Worm (Caenorhabditis elegans) whole organism, L4 larva: Measurements from ENCODE around the gene Y50D7A.1.

Source experiments
- F44E2.7 ChIP-seq: fragments of 200-800 bp; sonication (Bioruptor generic); IDR thresholded peaks from 2 replicates; pipeline ENCODE4 v2.1.2; 2022; ENCODE audit warnings: missing genetic modification characterization, missing compliant biosample characterization
- R02D3.7 ChIP-seq: fragments of 150-350 bp; sonication (generic microtip); optimal IDR thresholded peaks from 3 replicates; lab custom pipeline; 2014; ENCODE audit warnings: missing biosample characterization, missing genetic modification characterization
- T20F7.1 ChIP-seq: fragments of 200-800 bp; sonication (Bioruptor generic); optimal IDR thresholded peaks from 2 replicates; lab custom pipeline; 2018; ENCODE audit warnings: mild to moderate bottlenecking, missing genetic modification characterization, missing compliant biosample characterization
- ZK337.2 ChIP-seq: fragments of 200-800 bp; sonication (Bioruptor generic); IDR thresholded peaks from 2 replicates; pipeline ENCODE4 v1.3.6; 2022; ENCODE audit warnings: missing genetic modification reagents, missing genetic modification characterization, missing compliant biosample characterization
- aha-1 ChIP-seq: fragments of 150-350 bp; peaks from one replicate; lab custom pipeline; 2014; ENCODE audit warnings: missing biosample characterization, missing genetic modification characterization
- aly-2 ChIP-seq: sonication (generic microtip); optimal IDR thresholded peaks from 2 replicates; lab custom pipeline; 2018; ENCODE audit warnings: missing biosample characterization, missing genetic modification characterization
- attf-4 ChIP-seq: sonication (generic microtip); optimal IDR thresholded peaks from 3 replicates; lab custom pipeline; 2017; ENCODE audit warnings: missing biosample characterization, missing genetic modification characterization
- ceh-28 ChIP-seq: fragments of 150-350 bp; optimal IDR thresholded peaks from 2 replicates; lab custom pipeline; 2014; ENCODE audit warnings: missing biosample characterization, missing genetic modification reagents, missing genetic modification characterization
- ceh-62 ChIP-seq: sonication (generic microtip); optimal IDR thresholded peaks from 2 replicates; lab custom pipeline; 2017; ENCODE audit warnings: missing biosample characterization, missing genetic modification characterization
- ces-1 ChIP-seq: fragments of 150-350 bp; sonication (generic microtip); optimal IDR thresholded peaks from 4 replicates; lab custom pipeline; 2014; ENCODE audit warnings: missing biosample characterization, missing genetic modification reagents, missing genetic modification characterization
- cey-2 ChIP-seq: sonication (generic microtip); optimal IDR thresholded peaks from 3 replicates; lab custom pipeline; 2017; ENCODE audit warnings: missing genetic modification characterization, mild to moderate bottlenecking, missing compliant biosample characterization, antibody characterized with exemption, borderline replicate concordance; ENCODE audit not compliant: insufficient read depth
- daf-12 ChIP-seq: fragments of 150-350 bp; optimal IDR thresholded peaks from 2 replicates; lab custom pipeline; 2014; ENCODE audit warnings: missing biosample characterization, missing genetic modification reagents, missing genetic modification characterization
- dmd-6 ChIP-seq: fragments of 200-800 bp; sonication (Bioruptor generic); IDR thresholded peaks from 2 replicates; pipeline ENCODE4 v1.3.6; 2022; ENCODE audit warnings: missing genetic modification reagents, missing genetic modification characterization, missing compliant biosample characterization
- dmd-8 ChIP-seq: fragments of 200-800 bp; sonication (Bioruptor generic); IDR thresholded peaks from 2 replicates; pipeline ENCODE4 v1.3.6; 2022; ENCODE audit warnings: missing genetic modification characterization, missing compliant biosample characterization
- dpl-1 ChIP-seq: fragments of 150-350 bp; optimal IDR thresholded peaks from 2 replicates; lab custom pipeline; 2014; ENCODE audit warnings: missing biosample characterization, missing genetic modification reagents, missing genetic modification characterization
- egl-43 ChIP-seq: fragments of 200-800 bp; sonication (Bioruptor generic); IDR thresholded peaks from 2 replicates; pipeline ENCODE4 v1.3.6; 2022; ENCODE audit warnings: missing genetic modification reagents, missing genetic modification characterization, missing compliant biosample characterization
- fkh-10 ChIP-seq: fragments of 150-350 bp; optimal IDR thresholded peaks from 2 replicates; lab custom pipeline; 2014; ENCODE audit warnings: missing biosample characterization, missing genetic modification reagents, missing genetic modification characterization
- fos-1 ChIP-seq: fragments of 150-350 bp; optimal IDR thresholded peaks from 2 replicates; lab custom pipeline; 2014; ENCODE audit warnings: missing biosample characterization, missing genetic modification characterization
- hmg-1.1 ChIP-seq: fragments of 200-800 bp; sonication (Bioruptor generic); IDR thresholded peaks from 2 replicates; pipeline ENCODE4 v1.3.6; 2022; ENCODE audit warnings: missing genetic modification reagents, missing genetic modification characterization, missing compliant biosample characterization
- jun-1 ChIP-seq: fragments of 150-350 bp; optimal IDR thresholded peaks from 2 replicates; lab custom pipeline; 2014; ENCODE audit warnings: missing biosample characterization, missing genetic modification reagents, missing genetic modification characterization
- lim-7 ChIP-seq: fragments of 200-800 bp; sonication (Bioruptor generic); IDR thresholded peaks from 2 replicates; pipeline ENCODE4 v1.3.6; 2022; ENCODE audit warnings: missing genetic modification characterization, missing compliant biosample characterization
- lin-13 ChIP-seq: fragments of 150-350 bp; optimal IDR thresholded peaks from 2 replicates; lab custom pipeline; 2014; ENCODE audit warnings: missing biosample characterization, missing genetic modification reagents, missing genetic modification characterization
- lin-29 ChIP-seq: fragments of 200-800 bp; sonication (Bioruptor generic); IDR thresholded peaks from 2 replicates; pipeline ENCODE4 v1.3.6; 2022; ENCODE audit warnings: missing genetic modification reagents, missing genetic modification characterization, missing compliant biosample characterization
- lin-38 ChIP-seq: fragments of 200-800 bp; sonication (Bioruptor generic); IDR thresholded peaks from 2 replicates; pipeline ENCODE4 v1.3.6; 2022; ENCODE audit warnings: missing genetic modification reagents, missing genetic modification characterization, missing compliant biosample characterization
- lin-39 ChIP-seq: fragments of 150-350 bp; optimal IDR thresholded peaks from 2 replicates; lab custom pipeline; 2014; ENCODE audit warnings: missing biosample characterization, missing genetic modification reagents, missing genetic modification characterization
- lsy-2 ChIP-seq, 2 experiments: fragments of 150-350 bp in 1 of 2; sonication (generic microtip) in 1 of 2; optimal IDR thresholded peaks; 2 replicates each; lab custom pipeline; 2014 to 2017; ENCODE audit warnings: missing biosample characterization in 2 of 2, missing genetic modification characterization in 2 of 2
- madf-9 ChIP-seq: fragments of 200-800 bp; sonication (Bioruptor generic); conservative IDR thresholded peaks from 2 replicates; pipeline ENCODE4 v1.3.6; 2022; ENCODE audit warnings: missing genetic modification reagents, missing genetic modification characterization, missing compliant biosample characterization
- mes-2 ChIP-seq: sonication (generic microtip); optimal IDR thresholded peaks from 2 replicates; lab custom pipeline; 2016; ENCODE audit warnings: missing genotype, mild to moderate bottlenecking, missing genetic modification characterization, missing compliant biosample characterization; ENCODE audit not compliant: poor library complexity, severe bottlenecking
- mxl-2 ChIP-seq: fragments of 200-800 bp; sonication (Bioruptor generic); conservative IDR thresholded peaks from 2 replicates; pipeline ENCODE4 v1.3.6; 2022; ENCODE audit warnings: missing genetic modification reagents, missing genetic modification characterization, missing compliant biosample characterization
- nhr-10 ChIP-seq: fragments of 150-350 bp; optimal IDR thresholded peaks from 2 replicates; lab custom pipeline; 2014; ENCODE audit warnings: missing biosample characterization, missing genetic modification characterization
- nhr-237 ChIP-seq: sonication (generic microtip); optimal IDR thresholded peaks from 2 replicates; lab custom pipeline; 2017; ENCODE audit warnings: missing biosample characterization, missing genetic modification characterization
- nhr-28 ChIP-seq: fragments of 150-350 bp; optimal IDR thresholded peaks from 2 replicates; lab custom pipeline; 2014; ENCODE audit warnings: missing biosample characterization, missing genetic modification characterization
- nhr-42 ChIP-seq: fragments of 200-800 bp; sonication (Bioruptor generic); IDR thresholded peaks from 2 replicates; pipeline ENCODE4 v1.3.6; 2022; ENCODE audit warnings: missing genetic modification characterization, missing compliant biosample characterization
- nhr-48 ChIP-seq: sonication (generic microtip); optimal IDR thresholded peaks from 2 replicates; lab custom pipeline; 2016; ENCODE audit warnings: mild to moderate bottlenecking, missing genetic modification characterization, missing compliant biosample characterization
- nhr-6 ChIP-seq: fragments of 150-350 bp; optimal IDR thresholded peaks from 2 replicates; lab custom pipeline; 2014; ENCODE audit warnings: missing biosample characterization, missing genetic modification characterization
- nhr-77 ChIP-seq: fragments of 150-350 bp; optimal IDR thresholded peaks from 2 replicates; lab custom pipeline; 2014; ENCODE audit warnings: missing biosample characterization, missing genetic modification characterization
- pha-4 ChIP-seq, 2 experiments: fragments of 150-350 bp in 1 of 2; fragments of 200-800 bp in 1 of 2; sonication (Bioruptor generic) in 1 of 2; IDR thresholded peaks in 1 of 2; optimal IDR thresholded peaks in 1 of 2; 2 replicates each; pipeline versions ENCODE4 v1.3.6 to Lab custom; 2014 to 2022; ENCODE audit warnings: missing genetic modification characterization in 2 of 2, missing genetic modification reagents in 2 of 2, missing biosample characterization in 1 of 2, missing compliant biosample characterization in 1 of 2
- sdz-12 ChIP-seq: fragments of 200-800 bp; sonication (Bioruptor generic); optimal IDR thresholded peaks from 2 replicates; lab custom pipeline; 2018; ENCODE audit warnings: mild to moderate bottlenecking, missing genetic modification characterization, missing compliant biosample characterization
- set-16 ChIP-seq: fragments of 200-800 bp; sonication (Bioruptor generic); IDR thresholded peaks from 2 replicates; pipeline ENCODE4 v1.3.6; 2022; ENCODE audit warnings: missing genetic modification reagents, missing genetic modification characterization, missing compliant biosample characterization
- skn-1 ChIP-seq: fragments of 150-350 bp; optimal IDR thresholded peaks from 2 replicates; lab custom pipeline; 2014; ENCODE audit warnings: missing biosample characterization, missing genetic modification characterization
- snpc-4 ChIP-seq: fragments of 150-350 bp; optimal IDR thresholded peaks from 2 replicates; lab custom pipeline; 2014; ENCODE audit warnings: missing biosample characterization, missing genetic modification characterization
- tag-97 ChIP-seq: fragments of 200-800 bp; sonication (Bioruptor generic); IDR thresholded peaks from 2 replicates; pipeline ENCODE4 v1.3.6; 2022; ENCODE audit warnings: missing genetic modification characterization, missing compliant biosample characterization
- tra-1 ChIP-seq: fragments of 200-800 bp; sonication (Bioruptor generic); IDR thresholded peaks from 2 replicates; pipeline ENCODE4 v1.3.6; 2022; ENCODE audit warnings: missing genetic modification reagents, missing genetic modification characterization, missing compliant biosample characterization
- unc-130 ChIP-seq: sonication (generic microtip); optimal IDR thresholded peaks from 2 replicates; lab custom pipeline; 2016; ENCODE audit warnings: missing genetic modification reagents, missing genetic modification characterization, missing compliant biosample characterization
- unc-39 ChIP-seq: sonication (generic microtip); optimal IDR thresholded peaks from 2 replicates; lab custom pipeline; 2017; ENCODE audit warnings: missing biosample characterization, missing genetic modification characterization
- unc-62 ChIP-seq, 3 experiments: fragments of 150-350 bp in 1 of 3; sonication (generic microtip); optimal IDR thresholded peaks in 2 of 3; peaks in 1 of 3; 1 replicate in 1 of 3; 2 replicates in 2 of 3; lab custom pipeline; 2014 to 2017; ENCODE audit warnings: missing biosample characterization in 3 of 3, missing genetic modification characterization in 3 of 3, missing genetic modification reagents in 3 of 3, missing genotype in 1 of 3
- zfp-3 ChIP-seq: fragments of 200-800 bp; sonication (Bioruptor generic); conservative IDR thresholded peaks from 2 replicates; pipeline ENCODE4 v1.3.6; 2022; ENCODE audit warnings: missing genetic modification reagents, missing genetic modification characterization, missing compliant biosample characterization
- ztf-11 ChIP-seq: fragments of 150-350 bp; optimal IDR thresholded peaks from 2 replicates; lab custom pipeline; 2014; ENCODE audit warnings: missing biosample characterization, missing genetic modification characterization
- ztf-7 ChIP-seq: fragments of 150-350 bp; optimal IDR thresholded peaks from 2 replicates; lab custom pipeline; 2014; ENCODE audit warnings: missing biosample characterization, missing genetic modification characterization

The Y50D7A.1 gene

ce11 chrIII:356906-357901, 64.8 kb downstream of the Y50D7A.1 start (continued):
- TF ChIP-seq ZK337.2 (GFP tag; lab: Robert Waterston, UW) (no peak), ceh-62 (tag; lab: Kevin White, UChicago) (no peak), tag-97 (GFP tag; lab: Robert Waterston, UW) (no peak), madf-9 (GFP tag; lab: Robert Waterston, UW) (no peak), dpl-1 (no peak), mes-2 (tag; lab: Kevin White, UChicago) (peak; percentile 16), ces-1 (GFP tag; lab: Kevin White, UChicago) (no peak), zfp-3 (GFP tag; lab: Robert Waterston, UW) (no peak; the same call in 1 of the 2 replicates), skn-1 (tag; lab: Kevin White, UChicago) (no peak), lin-39 (tag; lab: Kevin White, UChicago) (no peak), pha-4 (GFP tag; IDR thresholded peaks at IDR 0.05; lab: Robert Waterston, UW) (no peak), pha-4 (tag; optimal IDR thresholded peaks at IDR 0.05; lab: Kevin White, UChicago) (no peak), lin-29 (GFP tag; lab: Robert Waterston, UW) (no peak), ceh-28 (no peak), cey-2 (tag; lab: Kevin White, UChicago) (no peak), sdz-12 (GFP tag; lab: Kevin White, UChicago) (no peak), lin-13 (GFP tag; lab: Kevin White, UChicago) (no peak), jun-1 (tag; lab: Kevin White, UChicago) (no peak), set-16 (GFP tag; lab: Robert Waterston, UW) (no peak), aha-1 (tag; lab: Kevin White, UChicago) (no peak), unc-130 (no peak), ztf-7 (tag; lab: Kevin White, UChicago) (no peak), nhr-6 (no peak), tra-1 (no peak), egl-43 (peak; percentile 65; the same call in 1 of the 2 replicates), snpc-4 (tag; lab: Kevin White, UChicago) (no peak), nhr-42 (GFP tag; lab: Robert Waterston, UW) (no peak), fkh-10 (GFP tag; lab: Kevin White, UChicago) (no peak), lin-38 (peak; percentile 6; the same call in 1 of the 2 replicates), unc-39 (tag; lab: Kevin White, UChicago) (no peak), R02D3.7 (no peak), attf-4 (tag; lab: Kevin White, UChicago) (no peak), lsy-2 (tag; optimal IDR thresholded peaks at IDR 0.05; lab: Kevin White, UChicago) (peak in 1 of 2 experiments; percentile 37), nhr-237 (tag; lab: Kevin White, UChicago) (no peak), nhr-10 (tag; lab: Kevin White, UChicago) (no peak), aly-2 (no peak), daf-12 (tag; lab: Kevin White, UChicago) (no peak), mxl-2 (GFP tag; lab: Robert Waterston, UW) (no peak), nhr-28 (tag; lab: Kevin White, UChicago) (peak; percentile 65), F44E2.7 (GFP tag; lab: Robert Waterston, UW) (no peak), dmd-8 (GFP tag; lab: Robert Waterston, UW) (no peak), T20F7.1 (peak; percentile 12), hmg-1.1 (GFP tag; lab: Robert Waterston, UW) (no peak), dmd-6 (GFP tag; lab: Robert Waterston, UW) (0 out of 2 replicates have a peak, but pooled peaks have one; percentile 24), nhr-48 (tag; lab: Kevin White, UChicago) (peak; percentile 18), nhr-77 (peak; percentile 37), fos-1 (no peak), ztf-11 (tag; lab: Kevin White, UChicago) (no peak), unc-62 (GFP tag; optimal IDR thresholded peaks at IDR 0.05 in 1 of 2; lab: Kevin White, UChicago) (peak in 1 of 2 experiments; percentile 94), unc-62 (tag; optimal IDR thresholded peaks at IDR 0.05; lab: Kevin White, UChicago) (no peak), lim-7 (no peak)
